Worm (Caenorhabditis elegans) whole organism, L1 larva: ENCODE measurements around the gene C10A4.6.
"Not testable (repeated sequence)": the region's sequence is repeated elsewhere in the genome, so short reads cannot be mapped to it uniquely, and the experiment has no call there.

Source experiments
- C04F5.9 ChIP-seq: sonication (generic microtip); optimal IDR thresholded peaks from 2 replicates; lab custom pipeline; 2016; ENCODE audit warnings: missing genetic modification characterization, missing compliant biosample characterization
- C34B4.2 ChIP-seq: sonication (generic microtip); optimal IDR thresholded peaks from 2 replicates; lab custom pipeline; 2017; ENCODE audit warnings: mild to moderate bottlenecking, missing genetic modification characterization, missing compliant biosample characterization
- F16B12.6 ChIP-seq: fragments of 150-350 bp; optimal IDR thresholded peaks from 2 replicates; lab custom pipeline; 2014; ENCODE audit warnings: missing biosample characterization, missing genetic modification characterization
- ama-1 ChIP-seq: fragments of 150-350 bp; optimal IDR thresholded peaks from 2 replicates; lab custom pipeline; 2014
- ceh-88 ChIP-seq: fragments of 200-800 bp; sonication (Bioruptor generic); IDR thresholded peaks from 2 replicates; pipeline ENCODE4 v1.3.6; 2022; ENCODE audit warnings: missing genetic modification characterization, missing compliant biosample characterization
- ceh-90 ChIP-seq: sonication (generic microtip); optimal IDR thresholded peaks from 2 replicates; lab custom pipeline; 2016; ENCODE audit warnings: missing genetic modification characterization, missing compliant biosample characterization
- efl-1 ChIP-seq, 4 experiments: fragments of 150-350 bp; optimal IDR thresholded peaks in 3 of 4; peaks in 1 of 4; 1 replicate in 1 of 4; 2 replicates in 3 of 4; lab custom pipeline; 2014; ENCODE audit warnings: missing biosample characterization in 2 of 4, missing genetic modification characterization in 2 of 4, missing genetic modification reagents in 2 of 4
- egl-13 ChIP-seq: sonication (generic microtip); optimal IDR thresholded peaks from 2 replicates; lab custom pipeline; 2016; ENCODE audit warnings: missing genotype, missing genetic modification reagents, missing genetic modification characterization, missing compliant biosample characterization
- egl-27 ChIP-seq, 2 experiments: fragments of 150-350 bp in 1 of 2; sonication (generic microtip); optimal IDR thresholded peaks; 3 replicates each; lab custom pipeline; 2017 to 2018; ENCODE audit warnings: missing biosample characterization in 2 of 2, missing genetic modification characterization in 2 of 2, missing genetic modification reagents in 2 of 2
- elt-2 ChIP-seq: sonication (generic microtip); optimal IDR thresholded peaks from 2 replicates; lab custom pipeline; 2016; ENCODE audit warnings: missing genetic modification characterization, mild to moderate bottlenecking, inconsistent platforms, missing compliant biosample characterization, missing genetic modification reagents
- elt-3 ChIP-seq, 6 experiments: fragments of 150-350 bp in 1 of 6; sonication (generic microtip); optimal IDR thresholded peaks; 2 replicates each; lab custom pipeline; 2017 to 2018; ENCODE audit warnings: missing biosample characterization in 6 of 6, missing genetic modification characterization in 6 of 6, inconsistent platforms in 1 of 6
- ets-5 ChIP-seq: fragments of 200-800 bp; sonication (Bioruptor generic); IDR thresholded peaks from 2 replicates; pipeline ENCODE4 v1.3.6; 2022; ENCODE audit warnings: missing genetic modification characterization, missing compliant biosample characterization
- grh-1 ChIP-seq: fragments of 200-800 bp; sonication (Bioruptor generic); IDR thresholded peaks from 2 replicates; pipeline ENCODE4 v1.3.6; 2022; ENCODE audit warnings: missing genetic modification reagents, missing genetic modification characterization, missing compliant biosample characterization
- hlh-17 ChIP-seq: fragments of 200-800 bp; sonication (Bioruptor generic); optimal IDR thresholded peaks from 2 replicates; lab custom pipeline; 2018; ENCODE audit warnings: missing genetic modification characterization, mild to moderate bottlenecking, missing compliant biosample characterization, moderate library complexity, borderline replicate concordance
- hlh-4 ChIP-seq: sonication (generic microtip); optimal IDR thresholded peaks from 2 replicates; lab custom pipeline; 2016; ENCODE audit warnings: mild to moderate bottlenecking, missing genetic modification characterization, missing compliant biosample characterization
- isw-1 ChIP-seq: fragments of 200-800 bp; sonication (Bioruptor generic); IDR thresholded peaks from 2 replicates; pipeline ENCODE4 v1.3.6; 2022; ENCODE audit warnings: missing genetic modification characterization, missing compliant biosample characterization
- jun-1 ChIP-seq: fragments of 150-350 bp; optimal IDR thresholded peaks from 2 replicates; lab custom pipeline; 2014; ENCODE audit warnings: missing biosample characterization, missing genetic modification reagents, missing genetic modification characterization
- lin-13 ChIP-seq: fragments of 150-350 bp; optimal IDR thresholded peaks from 2 replicates; lab custom pipeline; 2014; ENCODE audit warnings: missing biosample characterization, missing genetic modification reagents, missing genetic modification characterization
- lin-35 ChIP-seq, 2 experiments: fragments of 150-350 bp; optimal IDR thresholded peaks; 2 replicates each; lab custom pipeline; 2014; ENCODE audit warnings: missing biosample characterization in 2 of 2, missing genetic modification characterization in 2 of 2, missing genetic modification reagents in 2 of 2
- lsy-2 ChIP-seq, 2 experiments: fragments of 150-350 bp; optimal IDR thresholded peaks; 2 replicates each; lab custom pipeline; 2014; ENCODE audit warnings: missing biosample characterization in 2 of 2, missing genetic modification characterization in 2 of 2
- mdl-1 ChIP-seq, 2 experiments: fragments of 150-350 bp; optimal IDR thresholded peaks; 2 replicates each; lab custom pipeline; 2014 to 2017; ENCODE audit warnings: missing biosample characterization in 2 of 2, missing genetic modification characterization in 2 of 2, inconsistent platforms in 1 of 2
- mep-1 ChIP-seq: fragments of 150-350 bp; optimal IDR thresholded peaks from 2 replicates; lab custom pipeline; 2014; ENCODE audit warnings: missing biosample characterization, missing genetic modification characterization
- nhr-12 ChIP-seq: sonication (generic microtip); optimal IDR thresholded peaks from 2 replicates; lab custom pipeline; 2017; ENCODE audit warnings: missing biosample characterization, missing genetic modification characterization
- nhr-20 ChIP-seq: sonication (generic microtip); optimal IDR thresholded peaks from 2 replicates; lab custom pipeline; 2016; ENCODE audit warnings: mild to moderate bottlenecking, missing genetic modification characterization, missing compliant biosample characterization
- nhr-28 ChIP-seq: fragments of 150-350 bp; optimal IDR thresholded peaks from 2 replicates; lab custom pipeline; 2014; ENCODE audit warnings: missing biosample characterization, missing genetic modification characterization
- nhr-76 ChIP-seq: sonication (generic microtip); optimal IDR thresholded peaks from 2 replicates; lab custom pipeline; 2017; ENCODE audit warnings: missing biosample characterization, missing genetic modification characterization
- nhr-84 ChIP-seq: sonication (generic microtip); optimal IDR thresholded peaks from 2 replicates; lab custom pipeline; 2017; ENCODE audit warnings: missing biosample characterization, missing genetic modification characterization
- nhr-90 ChIP-seq: sonication (generic microtip); optimal IDR thresholded peaks from 2 replicates; lab custom pipeline; 2016; ENCODE audit warnings: mild to moderate bottlenecking, missing genetic modification characterization, missing compliant biosample characterization; ENCODE audit not compliant: poor library complexity
- pag-3 ChIP-seq: sonication (generic microtip); optimal IDR thresholded peaks from 2 replicates; lab custom pipeline; 2017; ENCODE audit warnings: missing genetic modification characterization, mild to moderate bottlenecking, missing compliant biosample characterization, antibody characterized with exemption, borderline replicate concordance; ENCODE audit not compliant: insufficient read depth
- skn-1 ChIP-seq: fragments of 150-350 bp; optimal IDR thresholded peaks from 2 replicates; lab custom pipeline; 2014; ENCODE audit warnings: missing biosample characterization, missing genetic modification characterization
- snu-23 ChIP-seq: sonication (generic microtip); optimal IDR thresholded peaks from 2 replicates; lab custom pipeline; 2016; ENCODE audit warnings: missing genetic modification characterization, missing compliant biosample characterization
- sox-4 ChIP-seq: sonication (generic microtip); optimal IDR thresholded peaks from 2 replicates; lab custom pipeline; 2016; ENCODE audit warnings: missing genetic modification characterization, missing compliant biosample characterization
- sptf-1 ChIP-seq: fragments of 150-350 bp; optimal IDR thresholded peaks from 2 replicates; lab custom pipeline; 2014; ENCODE audit warnings: missing biosample characterization, missing genetic modification characterization
- sup-37 ChIP-seq: fragments of 200-800 bp; sonication (Bioruptor generic); optimal IDR thresholded peaks from 2 replicates; lab custom pipeline; 2018; ENCODE audit warnings: mild to moderate bottlenecking, missing genetic modification characterization, missing compliant biosample characterization
- tbx-2 ChIP-seq: sonication (generic microtip); optimal IDR thresholded peaks from 2 replicates; lab custom pipeline; 2016; ENCODE audit warnings: missing genetic modification characterization, missing compliant biosample characterization
- unc-130 ChIP-seq: fragments of 150-350 bp; optimal IDR thresholded peaks from 2 replicates; lab custom pipeline; 2017; ENCODE audit warnings: missing biosample characterization, missing genetic modification characterization, inconsistent platforms
- unc-86 ChIP-seq: sonication (generic microtip); optimal IDR thresholded peaks from 2 replicates; lab custom pipeline; 2016; ENCODE audit warnings: missing genetic modification characterization, missing compliant biosample characterization
- zip-4 ChIP-seq: fragments of 200-800 bp; sonication (Bioruptor generic); optimal IDR thresholded peaks from 2 replicates; lab custom pipeline; 2018; ENCODE audit warnings: mild to moderate bottlenecking, missing genetic modification characterization, moderate library complexity, missing compliant biosample characterization

C10A4.6 gene

DNA sequence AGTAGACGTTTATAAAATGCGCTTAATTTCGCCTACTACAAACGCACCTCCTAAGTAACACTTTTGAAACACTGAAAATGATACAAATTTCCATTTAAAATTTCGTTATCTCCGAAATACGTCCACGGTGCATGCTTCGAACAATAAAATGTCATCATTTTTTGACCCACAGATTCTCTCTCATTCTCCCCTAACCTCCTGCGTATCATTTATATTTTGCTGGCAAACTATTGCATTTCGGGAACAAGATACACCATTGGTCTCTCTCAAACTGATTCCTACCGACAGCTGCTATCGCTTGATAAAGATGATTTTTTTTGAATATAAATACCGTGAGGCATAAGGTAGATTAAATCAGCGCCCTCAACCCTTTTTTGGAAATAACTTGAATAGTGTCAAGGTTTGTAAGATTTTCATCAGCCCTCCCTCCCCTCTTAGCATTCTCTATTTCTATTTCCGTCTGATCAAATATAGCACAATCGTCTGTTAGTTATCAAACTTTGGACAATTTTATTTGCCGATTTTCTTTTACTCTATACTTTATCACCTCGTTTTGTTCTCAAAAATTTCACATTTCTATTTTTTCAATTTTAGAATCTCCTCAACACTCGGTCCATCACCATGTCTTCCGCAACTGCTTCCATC lies 49.3 kb upstream of the C10A4.6 start, which contains the start of gene C07D8.6 (continued):
- TF ChIP-seq nhr-76 (no peak), ceh-90 (tag; lab: Kevin White, UChicago) (no peak), lin-35 (GFP tag; optimal IDR thresholded peaks at IDR 0.05; lab: Kevin White, UChicago) (peak in 1 of 2 experiments; percentile 40), egl-13 (tag; lab: Kevin White, UChicago) (no peak), mep-1 (tag; lab: Kevin White, UChicago) (no peak), grh-1 (GFP tag; lab: Robert Waterston, UW) (no peak), egl-27 (tag; optimal IDR thresholded peaks at IDR 0.05; lab: Kevin White, UChicago) (no peak), nhr-20 (peak; percentile 48), skn-1 (tag; lab: Kevin White, UChicago) (peak; percentile 79), pag-3 (tag; lab: Kevin White, UChicago) (no peak), unc-130 (no peak), sptf-1 (tag; lab: Kevin White, UChicago) (no peak), F16B12.6 (no peak), nhr-90 (peak; percentile 45), lin-13 (GFP tag; lab: Kevin White, UChicago) (no peak), jun-1 (no peak), snu-23 (GFP tag; lab: Kevin White, UChicago) (peak; percentile 8), unc-86 (tag; lab: Kevin White, UChicago) (no peak), lsy-2 (tag; optimal IDR thresholded peaks at IDR 0.05; lab: Kevin White, UChicago) (no peak), nhr-84 (tag; lab: Kevin White, UChicago) (no peak), mdl-1 (tag; optimal IDR thresholded peaks at IDR 0.05; lab: Kevin White, UChicago) (no peak), nhr-12 (no peak)

DNA sequence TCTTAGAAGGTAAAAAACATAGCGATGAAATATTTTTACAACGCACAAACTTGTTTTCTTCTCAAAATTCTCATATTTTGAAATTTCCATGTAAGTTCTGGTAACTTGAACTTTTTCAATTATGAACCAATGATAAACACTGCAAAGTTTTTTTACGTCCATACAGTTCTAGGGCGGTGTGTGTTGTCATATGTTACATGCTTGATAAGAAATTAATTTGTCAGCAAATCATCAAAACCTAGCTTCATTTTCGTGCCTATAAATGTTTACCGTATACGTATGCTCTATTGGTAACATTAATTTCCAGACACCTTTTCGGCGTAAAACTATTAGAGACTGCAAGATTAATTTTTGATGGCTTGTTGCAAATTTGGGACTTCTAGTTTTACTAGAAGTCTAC lies 47.2 kb upstream of the C10A4.6 start:
- TF ChIP-seq mep-1 (tag; lab: Kevin White, UChicago): no peak
- peak; percentile 21 for TF ChIP-seq elt-2 (tag; lab: Kevin White, UChicago)
- TF ChIP-seq tbx-2 (tag; lab: Kevin White, UChicago): no peak
- no peak for TF ChIP-seq efl-1 (optimal IDR thresholded peaks at IDR 0.05; lab: Kevin White, UChicago)
- TF ChIP-seq efl-1 (GFP tag; optimal IDR thresholded peaks at IDR 0.05 in 1 of 2; lab: Kevin White, UChicago): no peak
- no peak for TF ChIP-seq ets-5 (GFP tag; lab: Robert Waterston, UW)

DNA sequence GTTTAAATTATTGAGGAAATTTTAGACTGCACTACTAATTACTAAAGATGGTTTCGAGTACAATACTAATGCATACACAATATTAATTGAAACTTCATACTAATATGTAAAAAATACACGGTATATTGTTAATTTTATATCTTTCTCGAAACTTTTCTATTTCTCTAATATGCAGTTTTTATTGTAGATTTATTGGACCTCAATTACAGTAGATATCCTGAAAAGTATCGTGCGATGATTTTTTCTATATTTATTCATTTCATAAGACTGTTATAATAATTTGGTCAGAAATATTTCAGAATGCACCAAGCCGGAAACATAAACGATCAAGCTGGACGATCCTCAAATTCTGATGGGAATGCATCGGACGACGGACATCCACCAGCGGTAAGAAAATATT lies 46.6 kb upstream of the C10A4.6 start, which contains the start of gene C07D8.5:
Gene C07D8.5, plus strand, starts transcription at position 301 of the 400 bp plus-strand sequence.
- TF ChIP-seq elt-3 (tag; optimal IDR thresholded peaks at IDR 0.05; lab: Kevin White, UChicago) (no peak), ceh-88 (GFP tag; lab: Robert Waterston, UW) (no peak), nhr-28 (tag; lab: Kevin White, UChicago) (no peak), egl-13 (tag; lab: Kevin White, UChicago) (no peak), sup-37 (GFP tag; lab: Kevin White, UChicago) (no peak), sox-4 (no peak), unc-86 (tag; lab: Kevin White, UChicago) (no peak), ama-1 (no peak), C34B4.2 (tag; lab: Kevin White, UChicago) (no peak), hlh-17 (GFP tag; lab: Kevin White, UChicago) (no peak), C04F5.9 (no peak), nhr-84 (tag; lab: Kevin White, UChicago) (no peak), mdl-1 (tag; optimal IDR thresholded peaks at IDR 0.05; lab: Kevin White, UChicago) (no peak), isw-1 (no peak)

DNA sequence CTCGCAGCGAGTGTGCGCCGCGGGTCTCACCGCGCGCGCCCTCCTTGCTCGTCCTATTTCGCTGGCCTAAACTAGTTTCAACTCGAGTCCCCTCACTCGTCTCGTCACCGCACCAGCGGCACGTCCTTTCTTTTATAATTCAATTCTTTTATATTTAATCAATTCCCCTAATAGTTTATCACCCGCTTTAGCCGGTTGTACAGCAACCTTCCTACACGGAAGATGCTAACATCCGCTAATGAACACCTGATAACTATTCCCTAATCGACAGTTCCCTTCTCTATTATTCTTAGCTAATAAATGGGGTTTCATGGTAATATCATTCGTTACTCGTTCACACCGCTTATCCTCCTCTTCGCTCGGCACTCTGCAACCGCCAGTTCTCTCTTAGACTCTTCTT lies 25.1 kb upstream of the C10A4.6 start, which contains the start of gene C56G3.2:
Gene C56G3.2, plus strand, starts transcription at position 301 of the 400 bp plus-strand sequence.
- TF ChIP-seq hlh-4 (tag; lab: Kevin White, UChicago); sox-4; zip-4 (GFP tag; lab: Kevin White, UChicago): not testable (repeated sequence)
